Worm (Caenorhabditis elegans) whole organism, L2 larva: ENCODE data around the gene F53B3.5.
A peak's percentile ranks its signal among the peaks of the same experiment; 100 is the strongest.

Source experiments
- F13H6.1 ChIP-seq: sonication (generic microtip); optimal IDR thresholded peaks from 2 replicates; lab custom pipeline; 2016; ENCODE audit warnings: missing genetic modification characterization, missing compliant biosample characterization
- R02D3.7 ChIP-seq: fragments of 150-350 bp; optimal IDR thresholded peaks from 2 replicates; lab custom pipeline; 2014; ENCODE audit warnings: missing biosample characterization, missing genetic modification characterization
- aly-2 ChIP-seq: fragments of 150-350 bp; optimal IDR thresholded peaks from 2 replicates; lab custom pipeline; 2014; ENCODE audit warnings: missing biosample characterization, missing genetic modification characterization
- ceh-16 ChIP-seq: fragments of 150-350 bp; optimal IDR thresholded peaks from 2 replicates; lab custom pipeline; 2014; ENCODE audit warnings: missing biosample characterization, missing genetic modification characterization
- crh-2 ChIP-seq: sonication (generic microtip); optimal IDR thresholded peaks from 2 replicates; lab custom pipeline; 2017; ENCODE audit warnings: missing biosample characterization, missing genetic modification characterization
- mdl-1 ChIP-seq, 2 experiments: fragments of 150-350 bp in 1 of 2; sonication (generic microtip) in 1 of 2; optimal IDR thresholded peaks; 2 replicates each; lab custom pipeline; 2017; ENCODE audit warnings: missing biosample characterization in 2 of 2, missing genetic modification characterization in 2 of 2
- nhr-12 ChIP-seq: fragments of 150-350 bp; optimal IDR thresholded peaks from 2 replicates; lab custom pipeline; 2014; ENCODE audit warnings: missing biosample characterization, missing genetic modification characterization
- nhr-129 ChIP-seq: fragments of 150-350 bp; optimal IDR thresholded peaks from 2 replicates; lab custom pipeline; 2014; ENCODE audit warnings: missing biosample characterization, missing genetic modification characterization
- nhr-21 ChIP-seq: fragments of 150-350 bp; optimal IDR thresholded peaks from 2 replicates; lab custom pipeline; 2014; ENCODE audit warnings: missing biosample characterization, missing genetic modification characterization
- nhr-25 ChIP-seq: fragments of 150-350 bp; sonication (generic microtip); optimal IDR thresholded peaks from 3 replicates; lab custom pipeline; 2014; ENCODE audit warnings: missing biosample characterization, missing genetic modification characterization
- nhr-77 ChIP-seq: fragments of 150-350 bp; optimal IDR thresholded peaks from 2 replicates; lab custom pipeline; 2014; ENCODE audit warnings: missing biosample characterization, missing genetic modification characterization
- skn-1 ChIP-seq: sonication (generic microtip); optimal IDR thresholded peaks from 2 replicates; lab custom pipeline; 2017; ENCODE audit warnings: missing biosample characterization, missing genetic modification characterization
- zag-1 ChIP-seq: fragments of 150-350 bp; optimal IDR thresholded peaks from 2 replicates; lab custom pipeline; 2014; ENCODE audit warnings: missing biosample characterization, missing genetic modification characterization
- ztf-11 ChIP-seq: sonication (generic microtip); optimal IDR thresholded peaks from 2 replicates; lab custom pipeline; 2017; ENCODE audit warnings: missing biosample characterization, missing genetic modification characterization

ce11 chrX:2840287-2840686 is 39.1 kb downstream of the F53B3.5 start, which contains the start of gene Y71H10B.1:
- TF ChIP-seq skn-1 (tag; lab: Kevin White, UChicago) (no peak), nhr-12 (tag; lab: Kevin White, UChicago) (no peak), R02D3.7 (tag; lab: Kevin White, UChicago) (no peak), nhr-25 (tag; lab: Kevin White, UChicago) (peak; percentile 7), ztf-11 (tag; lab: Kevin White, UChicago) (no peak), mdl-1 (tag; optimal IDR thresholded peaks at IDR 0.05; lab: Kevin White, UChicago) (no peak), nhr-129 (tag; lab: Kevin White, UChicago) (no peak), zag-1 (tag; lab: Kevin White, UChicago) (no peak), aly-2 (tag; lab: Kevin White, UChicago) (no peak), ceh-16 (tag; lab: Kevin White, UChicago) (no peak), crh-2 (no peak), F13H6.1 (tag; lab: Kevin White, UChicago) (no peak), nhr-77 (tag; lab: Kevin White, UChicago) (no peak), nhr-21 (no peak)
